Fruit fly (Drosophila melanogaster) whole organism, wandering third instar larva: ENCODE data around the gene CG32086.
A peak's percentile ranks its signal among the peaks of the same experiment; 100 is the strongest.

Experiments used
- CG9705 ChIP-seq: fragments of 200-800 bp; sonication (Bioruptor generic); optimal IDR thresholded peaks from 2 replicates; lab custom pipeline; 2018; ENCODE audit warnings: missing biosample characterization, mild to moderate bottlenecking, missing genetic modification characterization
- Dfd ChIP-seq: fragments of >200 bp; optimal IDR thresholded peaks from 2 replicates; lab custom pipeline; 2017; ENCODE audit warnings: missing biosample characterization, missing genetic modification characterization
- Dif ChIP-seq: fragments of 200-275, 200-300 bp; sonication (Bioruptor generic); optimal IDR thresholded peaks from 2 replicates; lab custom pipeline; 2018; ENCODE audit warnings: missing biosample characterization, missing genetic modification characterization; ENCODE audit not compliant: partially characterized antibody
- GATAd ChIP-seq: sonication (Bioruptor generic); optimal IDR thresholded peaks from 2 replicates; lab custom pipeline; 2016; ENCODE audit warnings: missing biosample characterization, missing genetic modification characterization
- HLH106 ChIP-seq: fragments of 200-800 bp; optimal IDR thresholded peaks from 3 replicates; lab custom pipeline; 2019; ENCODE audit warnings: missing biosample characterization, mild to moderate bottlenecking, missing genetic modification characterization, moderate library complexity
- Hnf4 ChIP-seq: fragments of 200-800 bp; sonication (Bioruptor generic); optimal IDR thresholded peaks from 2 replicates; lab custom pipeline; 2016; ENCODE audit warnings: missing biosample characterization, mild to moderate bottlenecking, missing genetic modification characterization
- Hr78 ChIP-seq: fragments of >200 bp; optimal IDR thresholded peaks from 2 replicates; lab custom pipeline; 2017; ENCODE audit warnings: missing biosample characterization, missing genetic modification characterization
- Hr83 ChIP-seq: fragments of 200-300 bp; sonication (Bioruptor generic); optimal IDR thresholded peaks from 2 replicates; lab custom pipeline; 2016; ENCODE audit warnings: missing biosample characterization, mild to moderate bottlenecking, missing genetic modification characterization, moderate library complexity; ENCODE audit not compliant: poor library complexity, severe bottlenecking
- Mio ChIP-seq: sonication (Bioruptor generic); optimal IDR thresholded peaks from 2 replicates; lab custom pipeline; 2016; ENCODE audit warnings: missing biosample characterization, missing genetic modification characterization
- N ChIP-seq: fragments of >200 bp; optimal IDR thresholded peaks from 2 replicates; lab custom pipeline; 2018; ENCODE audit warnings: missing biosample characterization, missing external identifiers, missing genetic modification characterization
- OdsH ChIP-seq: fragments of 200-800 bp; sonication (Bioruptor generic); optimal IDR thresholded peaks from 2 replicates; lab custom pipeline; 2016; ENCODE audit warnings: missing biosample characterization, mild to moderate bottlenecking, missing genetic modification characterization
- Rel ChIP-seq, 2 experiments: fragments of 200-800 bp; sonication (Bioruptor generic) in 1 of 2; optimal IDR thresholded peaks; 2 replicates in 1 of 2; 3 replicates in 1 of 2; lab custom pipeline; 2016 to 2019; ENCODE audit warnings: mild to moderate bottlenecking in 2 of 2, missing biosample characterization in 2 of 2, missing genetic modification characterization in 2 of 2, moderate library complexity in 1 of 2
- Sp1 ChIP-seq: fragments of 200-800 bp; sonication (Bioruptor generic); optimal IDR thresholded peaks from 3 replicates; lab custom pipeline; 2019; ENCODE audit warnings: missing biosample characterization, mild to moderate bottlenecking, missing genetic modification characterization, moderate library complexity
- Vsx2 ChIP-seq: fragments of 200-300, 225-300 bp; sonication (Bioruptor generic); optimal IDR thresholded peaks from 2 replicates; lab custom pipeline; 2018; ENCODE audit warnings: missing biosample characterization, missing genetic modification characterization; ENCODE audit not compliant: partially characterized antibody
- brk ChIP-seq: fragments of 200-800 bp; sonication (Bioruptor generic); optimal IDR thresholded peaks from 2 replicates; lab custom pipeline; 2016; ENCODE audit warnings: missing biosample characterization, mild to moderate bottlenecking, missing genetic modification characterization
- dl ChIP-seq, 2 experiments: fragments of 175-275, 200-275 bp in 1 of 2; fragments of 200-275 bp in 1 of 2; sonication (Bioruptor generic); optimal IDR thresholded peaks; lab custom pipeline; 2018; ENCODE audit warnings: mild to moderate bottlenecking in 2 of 2, missing biosample characterization in 2 of 2, missing genetic modification characterization in 2 of 2, moderate library complexity in 2 of 2; ENCODE audit not compliant: partially characterized antibody in 2 of 2, insufficient read depth in 1 of 2
- dmrt93B ChIP-seq: fragments of 200-800 bp; sonication (Bioruptor generic); optimal IDR thresholded peaks from 2 replicates; lab custom pipeline; 2018; ENCODE audit warnings: missing biosample characterization, mild to moderate bottlenecking, missing genetic modification characterization
- dsf ChIP-seq: sonication (Bioruptor generic); optimal IDR thresholded peaks from 2 replicates; lab custom pipeline; 2016; ENCODE audit warnings: missing biosample characterization, missing genetic modification characterization, borderline replicate concordance
- ey ChIP-seq: fragments of 200-800 bp; sonication (Bioruptor generic); optimal IDR thresholded peaks from 2 replicates; lab custom pipeline; 2016; ENCODE audit warnings: missing biosample characterization, missing genetic modification characterization
- foxo ChIP-seq, 2 experiments: fragments of 200-800 bp; sonication (Bioruptor generic); optimal IDR thresholded peaks; 2 replicates in 1 of 2; 3 replicates in 1 of 2; lab custom pipeline; 2016 to 2017; ENCODE audit warnings: missing biosample characterization in 2 of 2, missing genetic modification characterization in 2 of 2
- h ChIP-seq: fragments of 200-800 bp; sonication (Bioruptor generic); optimal IDR thresholded peaks from 3 replicates; lab custom pipeline; 2016; ENCODE audit warnings: missing biosample characterization, mild to moderate bottlenecking, missing genetic modification characterization
- lola ChIP-seq: fragments of >200 bp; optimal IDR thresholded peaks from 2 replicates; lab custom pipeline; 2017; ENCODE audit warnings: missing biosample characterization, missing genetic modification characterization
- psq ChIP-seq: fragments of 200-800 bp; sonication (Bioruptor generic); optimal IDR thresholded peaks from 3 replicates; lab custom pipeline; 2017; ENCODE audit warnings: missing biosample characterization, mild to moderate bottlenecking, missing genetic modification characterization, moderate library complexity
- rgr ChIP-seq: fragments of 200-800 bp; sonication (Bioruptor generic); optimal IDR thresholded peaks from 3 replicates; lab custom pipeline; 2016; ENCODE audit warnings: missing biosample characterization, mild to moderate bottlenecking, missing genetic modification characterization
- sv ChIP-seq: fragments of 200-800 bp; sonication (Bioruptor generic); optimal IDR thresholded peaks from 3 replicates; lab custom pipeline; 2016; ENCODE audit warnings: missing biosample characterization, missing genetic modification characterization
- tai ChIP-seq: sonication (Bioruptor generic); optimal IDR thresholded peaks from 2 replicates; lab custom pipeline; 2016; ENCODE audit warnings: missing biosample characterization, missing genetic modification characterization
- woc ChIP-seq: sonication (Bioruptor generic); optimal IDR thresholded peaks from 2 replicates; lab custom pipeline; 2016; ENCODE audit warnings: missing biosample characterization, mild to moderate bottlenecking, missing genetic modification characterization

The CG32086 gene

DNA sequence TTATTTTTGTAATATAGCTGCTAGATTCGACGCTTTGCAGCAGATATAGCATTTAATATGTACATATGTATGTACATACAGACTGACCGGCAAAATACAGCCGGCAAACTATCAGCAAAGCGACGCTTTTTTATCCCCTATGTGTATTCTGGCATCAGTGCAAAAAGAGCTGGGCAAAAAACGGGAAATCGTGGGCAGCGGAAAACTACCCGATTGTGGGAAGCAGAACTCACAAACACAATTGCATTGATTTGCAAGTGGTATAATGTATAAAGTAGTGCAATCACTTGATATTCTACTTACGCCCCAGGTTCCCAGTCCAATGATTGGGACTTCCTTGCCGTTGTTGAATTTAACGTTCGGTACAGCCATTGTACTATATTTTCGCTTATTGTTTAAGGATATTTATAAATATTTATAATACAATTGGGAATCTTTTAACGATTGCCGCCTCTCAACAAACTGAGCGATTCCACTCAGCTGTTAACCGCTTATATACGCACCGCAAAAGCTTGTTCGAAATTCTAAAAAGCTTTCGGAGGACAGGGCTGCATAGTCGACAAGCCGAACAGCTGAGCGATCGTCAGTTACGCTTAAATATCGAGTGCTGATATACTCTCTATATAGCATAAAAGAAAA lies 39.5 kb upstream of the CG32086 start (continued):
- TF ChIP-seq dmrt93B (GFP tag; lab: Kevin White, UChicago) (no peak), OdsH (GFP tag; lab: Kevin White, UChicago) (peak; percentile 22)
- TF ChIP-seq, all 38 proteins: peak for 11

DNA sequence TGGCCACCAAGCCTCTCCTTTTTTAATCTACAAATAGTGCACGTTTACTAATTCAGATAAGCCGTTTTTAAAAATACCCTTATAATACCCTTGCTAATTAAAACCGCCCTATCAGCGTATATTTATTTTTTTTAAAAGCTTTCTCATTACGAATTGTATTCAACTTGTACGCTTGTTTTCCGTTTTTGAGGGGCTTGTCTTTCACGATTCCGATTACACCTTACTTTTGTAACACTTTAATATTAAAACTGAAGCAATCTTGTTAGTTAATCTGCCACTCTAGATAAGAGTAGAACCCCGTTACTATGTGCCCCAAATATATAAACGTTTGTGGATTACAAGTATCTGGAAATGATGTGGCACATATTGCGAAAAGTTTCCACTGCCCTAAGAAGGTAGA lies 38.9 kb upstream of the CG32086 start:
- TF ChIP-seq Hr78 (GFP tag; lab: Kevin White, UChicago) (no peak), dmrt93B (GFP tag; lab: Kevin White, UChicago) (no peak), dl (GFP tag; optimal IDR thresholded peaks at IDR 0.05; lab: Kevin White, UChicago; ENCODE audit: insufficient read depth in 1 of 2, partially characterized antibody in 2 of 2) (no peak), Dfd (GFP tag; lab: Kevin White, UChicago) (no peak), h (GFP tag; lab: Kevin White, UChicago) (no peak), tai (GFP tag; lab: Kevin White, UChicago) (no peak), N (no peak), lola (GFP tag; lab: Kevin White, UChicago) (no peak), CG9705 (no peak), brk (no peak), psq (no peak), rgr (GFP tag; lab: Kevin White, UChicago) (no peak), GATAd (GFP tag; lab: Kevin White, UChicago) (no peak), dsf (GFP tag; lab: Kevin White, UChicago) (no peak), Dif (no peak), woc (GFP tag; lab: Kevin White, UChicago) (no peak)

DNA sequence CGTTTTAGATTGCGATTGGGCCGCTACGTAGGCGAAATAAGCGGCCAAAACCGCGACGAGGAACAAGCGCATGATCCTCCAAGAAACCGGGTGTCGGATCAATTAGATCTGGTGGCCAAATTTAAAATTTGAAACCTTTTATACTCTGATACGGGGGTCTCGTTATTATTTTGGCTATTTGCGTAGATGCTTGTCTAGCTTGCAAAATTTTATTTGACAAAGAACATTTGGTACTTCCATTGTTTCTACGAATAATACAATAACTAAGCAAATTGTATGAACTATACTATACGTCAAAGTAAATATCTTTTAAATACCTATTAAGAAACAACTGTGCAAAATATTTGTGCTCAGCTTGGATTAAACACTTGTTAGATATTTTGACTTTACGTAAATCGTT lies 36.1 kb upstream of the CG32086 start, which contains the start of gene Muc68Ca:
Muc68Ca (minus strand) TSS at position 101 of the 400 bp plus-strand sequence.
- TF ChIP-seq foxo (GFP tag; optimal IDR thresholded peaks at IDR 0.05; lab: Kevin White, UChicago) (no peak), rgr (GFP tag; lab: Kevin White, UChicago) (no peak), HLH106 (tag; lab: Kevin White, UChicago) (no peak), Hr83 (GFP tag; lab: Kevin White, UChicago) (no peak), brk (no peak), ey (GFP tag; lab: Kevin White, UChicago) (no peak), Vsx2 (GFP tag; lab: Kevin White, UChicago) (no peak), OdsH (GFP tag; lab: Kevin White, UChicago) (no peak), woc (GFP tag; lab: Kevin White, UChicago) (no peak), sv (GFP tag; lab: Kevin White, UChicago) (no peak), dsf (GFP tag; lab: Kevin White, UChicago) (no peak), Hr78 (GFP tag; lab: Kevin White, UChicago) (no peak), Hnf4 (no peak), dl (GFP tag; optimal IDR thresholded peaks at IDR 0.05; lab: Kevin White, UChicago; ENCODE audit: insufficient read depth in 1 of 2, partially characterized antibody in 2 of 2) (no peak), Mio (GFP tag; lab: Kevin White, UChicago) (no peak)

DNA sequence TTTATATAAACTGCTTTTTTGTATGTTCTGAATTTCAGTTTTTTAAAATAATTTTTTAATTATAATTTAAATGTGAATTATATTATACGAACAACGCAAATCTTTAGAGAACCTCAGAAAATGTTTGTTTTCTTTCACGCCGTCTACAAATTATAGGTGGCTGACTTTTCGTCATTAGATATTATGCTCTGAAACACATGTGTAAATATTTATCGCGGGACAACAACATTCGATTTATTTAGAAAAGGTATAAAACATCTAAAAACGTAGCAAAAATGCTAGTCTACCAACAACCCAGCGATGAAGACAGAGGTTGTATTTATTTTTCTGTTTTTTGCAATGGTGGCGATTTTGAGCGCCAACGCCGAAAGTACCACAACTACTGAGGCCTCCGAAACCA lies 26.0 kb upstream of the CG32086 start, which contains the start of gene CG42832:
CG42832 (plus strand) TSS at position 301 of the 400 bp plus-strand sequence.
- no peak for TF ChIP-seq Hr78 (GFP tag; lab: Kevin White, UChicago)

DNA sequence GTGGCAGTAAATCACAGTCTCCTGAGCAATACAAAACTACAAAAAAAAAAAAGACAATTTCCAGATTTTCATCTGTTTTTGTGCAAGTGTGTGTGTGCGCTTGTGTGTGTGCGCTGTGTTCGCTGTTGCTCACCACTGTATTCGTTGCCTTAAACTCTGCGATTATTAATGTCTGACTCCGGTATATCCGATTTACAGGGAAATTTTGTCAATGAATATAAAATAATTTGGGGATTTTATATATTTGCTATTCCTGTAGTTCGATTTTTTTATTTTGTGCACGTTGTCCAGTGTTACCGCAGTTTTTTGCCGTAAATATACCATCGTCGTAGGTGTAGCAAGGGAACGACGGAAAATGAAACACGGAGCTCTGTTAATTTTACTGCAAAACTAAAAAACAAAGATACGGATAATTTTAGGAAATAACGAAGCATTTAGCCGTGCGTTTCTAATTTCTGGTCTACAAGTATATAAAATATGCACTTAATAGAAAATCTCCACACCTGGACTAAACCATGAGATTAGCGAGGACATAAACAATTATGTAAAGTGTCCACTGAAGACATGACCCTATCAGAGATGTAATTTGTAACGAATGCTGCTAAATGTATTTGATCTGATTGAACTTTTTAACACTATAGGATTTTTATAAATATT lies 25.4 kb upstream of the CG32086 start, which contains the start of gene Duba:
Duba (minus strand) TSS at position 313 of the 657 bp plus-strand sequence.
- TF ChIP-seq Hr78 (GFP tag; lab: Kevin White, UChicago) = peak; percentile 36
- TF ChIP-seq Rel (GFP tag; optimal IDR thresholded peaks at IDR 0.05; lab: Kevin White, UChicago) = no peak
- peak; percentile 75 for TF ChIP-seq Rel (tag; optimal IDR thresholded peaks at IDR 0.05; lab: Kevin White, UChicago)
- TF ChIP-seq Hnf4 = no peak

DNA sequence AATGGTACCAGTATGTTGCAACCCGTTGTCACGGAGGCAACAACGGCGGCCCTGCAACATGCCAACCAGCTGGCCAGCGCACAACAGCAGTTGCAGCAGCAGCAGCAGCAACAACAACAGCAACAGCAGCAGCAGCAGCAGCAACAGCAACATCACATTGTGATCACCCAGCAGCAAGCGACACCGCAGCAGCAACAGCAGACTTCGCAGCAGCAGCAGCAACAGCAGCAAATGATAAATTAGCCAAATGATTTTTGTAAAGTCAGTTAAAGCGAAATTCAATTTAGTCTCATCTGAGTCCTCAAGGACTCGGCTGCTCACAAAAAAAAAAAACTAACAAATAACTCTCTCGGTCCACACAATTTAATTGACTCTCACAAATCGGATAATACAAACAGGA lies 20.4 kb upstream of the CG32086 start:
- TF ChIP-seq Dfd (GFP tag; lab: Kevin White, UChicago) = peak; percentile 93
- no peak for TF ChIP-seq Sp1 (GFP tag; lab: Kevin White, UChicago)
